Fruit fly (Drosophila melanogaster) Kc167 (cell line): ENCODE results near the gene CG9698.

Experiments used
- Myc ChIP-seq: fragments of >200 bp; optimal IDR thresholded peaks from 2 replicates; lab custom pipeline; 2017; ENCODE audit warnings: missing external identifiers
- Sin3A ChIP-seq: fragments of >200 bp; optimal IDR thresholded peaks from 2 replicates; lab custom pipeline; 2018; ENCODE audit warnings: missing external identifiers
- h ChIP-seq: fragments of >200 bp; optimal IDR thresholded peaks from 3 replicates; lab custom pipeline; 2018; ENCODE audit warnings: missing external identifiers
- insv ChIP-seq: fragments of >200 bp; optimal IDR thresholded peaks from 3 replicates; lab custom pipeline; 2018; ENCODE audit warnings: missing external identifiers
- psq ChIP-seq: fragments of >200 bp; optimal IDR thresholded peaks from 2 replicates; lab custom pipeline; 2017; ENCODE audit warnings: missing external identifiers
- ttk ChIP-seq: sonication (Bioruptor generic); optimal IDR thresholded peaks from 2 replicates; lab custom pipeline; 2017; ENCODE audit warnings: missing external identifiers

The CG9698 gene

DNA sequence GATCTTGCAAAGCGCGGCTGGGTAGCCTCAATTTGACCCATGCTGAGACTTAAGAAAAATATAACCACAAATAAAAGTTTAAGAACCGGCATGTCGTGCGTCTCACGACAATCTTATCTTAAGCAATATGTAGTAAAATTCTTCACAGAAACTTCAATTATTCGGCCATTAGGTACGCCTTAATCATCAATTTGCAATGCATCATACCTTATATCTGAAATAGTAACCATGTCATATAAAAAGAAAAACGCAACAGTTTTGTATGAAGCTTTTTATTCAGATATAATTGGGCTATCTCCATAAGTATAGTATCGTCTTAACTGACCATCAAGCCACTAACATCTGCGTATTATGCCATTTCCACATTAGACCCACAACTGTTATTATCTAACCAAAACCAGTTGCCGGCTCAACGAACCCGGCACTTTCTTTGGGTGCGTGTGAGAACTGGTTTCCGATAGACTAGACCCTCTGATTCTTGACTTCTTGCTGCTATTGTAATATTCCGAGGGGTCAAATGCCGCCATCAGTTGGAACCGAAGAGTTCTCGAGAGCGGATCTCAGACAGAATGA, at the start of gene CG9698, which contains the start of gene CG31524:
TSS of gene CG9698 (plus strand) at position 523 of the 573 bp plus-strand sequence.
TSS of gene CG31524 (minus strand) at position 101 of the 573 bp plus-strand sequence.
- TF ChIP-seq h (lab: Kevin White, UChicago) (no peak), Sin3A (lab: Kevin White, UChicago) (no peak), Myc (no peak), ttk (lab: Kevin White, UChicago) (no peak), insv (lab: Kevin White, UChicago) (no peak), psq (lab: Kevin White, UChicago) (no peak)

DNA sequence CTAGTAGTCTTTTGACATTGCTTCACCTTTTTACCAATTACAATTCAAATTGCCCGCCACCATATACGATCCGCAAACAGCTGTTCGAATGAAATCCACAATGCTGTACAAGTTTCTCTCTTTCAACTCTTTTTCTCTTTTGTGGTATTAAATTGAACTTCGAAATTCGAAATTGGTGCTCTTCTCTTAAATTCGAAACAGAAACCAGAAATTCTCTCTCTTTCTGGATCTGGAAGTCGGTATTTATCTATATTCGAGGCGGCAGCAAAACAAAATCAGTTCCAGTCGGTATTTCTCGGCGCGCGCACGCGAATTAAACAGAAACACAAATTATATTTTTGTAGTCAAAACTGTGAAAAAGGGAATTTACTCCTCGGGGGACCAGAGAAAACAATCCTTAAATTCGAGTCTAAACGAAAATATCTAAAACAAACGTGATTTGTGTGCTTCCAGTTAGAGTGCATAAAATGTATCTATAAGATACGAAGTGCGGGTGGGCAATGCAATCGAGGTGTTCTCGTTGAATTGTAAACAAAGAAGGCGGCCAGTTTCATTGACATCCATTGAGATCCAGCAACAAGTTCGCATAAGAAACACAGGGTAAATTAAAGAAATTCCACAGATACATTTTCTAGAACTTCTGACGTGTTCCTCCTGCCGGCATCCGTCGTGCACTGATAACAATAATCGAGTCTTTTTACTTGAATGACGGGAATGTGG, 48.6 kb upstream of the CG9698 start, which contains the start of gene PH4alphaEFB:
TSS of gene PH4alphaEFB (plus strand) at position 276 of the 720 bp plus-strand sequence.
- TF ChIP-seq Myc: no peak

DNA sequence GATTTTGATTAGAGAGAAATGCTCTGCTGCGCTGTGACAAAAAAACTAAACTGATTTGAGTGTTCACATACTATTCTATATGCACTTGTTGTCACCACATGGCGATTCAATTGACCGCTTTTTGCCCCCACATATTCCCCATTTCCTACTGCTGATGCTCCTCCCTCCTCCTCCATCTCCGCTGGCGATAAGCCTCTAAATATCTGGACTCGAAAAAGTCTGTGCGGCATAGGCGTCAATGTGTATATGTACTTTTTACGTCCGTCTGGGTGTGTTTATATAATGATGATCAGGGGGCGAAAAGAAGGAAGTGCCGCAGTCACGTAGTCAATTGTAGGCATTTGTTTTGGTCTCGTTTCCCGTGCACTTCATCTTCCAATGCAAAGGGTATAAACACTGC, 48.1 kb upstream of the CG9698 start:
- TF ChIP-seq Sin3A (lab: Kevin White, UChicago) (no peak), ttk (lab: Kevin White, UChicago) (no peak), insv (lab: Kevin White, UChicago) (no peak), Myc (no peak), psq (lab: Kevin White, UChicago) (no peak), h (lab: Kevin White, UChicago) (no peak)

DNA sequence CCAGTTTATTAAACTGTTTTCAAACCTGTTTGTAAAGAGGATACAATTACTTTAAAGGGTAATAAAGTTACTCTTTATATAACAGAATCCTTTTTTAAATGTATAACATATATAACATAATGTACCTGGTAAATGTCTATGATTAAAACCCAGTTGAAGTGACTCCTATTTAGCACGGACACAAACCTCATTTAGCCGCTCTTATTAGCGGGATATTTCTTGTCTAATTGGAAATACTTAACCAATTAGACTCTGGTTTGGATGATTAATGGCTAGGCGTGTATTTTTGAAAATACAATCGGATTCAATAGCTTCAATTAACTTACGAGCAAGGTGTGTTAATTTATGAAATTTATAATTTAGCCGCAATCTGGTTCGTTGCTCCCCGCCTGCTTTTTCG, 47.5 kb upstream of the CG9698 start:
- no peak for TF ChIP-seq Myc
- TF ChIP-seq insv (lab: Kevin White, UChicago): no peak
- no peak for TF ChIP-seq h (lab: Kevin White, UChicago)
- no peak for TF ChIP-seq ttk (lab: Kevin White, UChicago)
- TF ChIP-seq psq (lab: Kevin White, UChicago): no peak

DNA sequence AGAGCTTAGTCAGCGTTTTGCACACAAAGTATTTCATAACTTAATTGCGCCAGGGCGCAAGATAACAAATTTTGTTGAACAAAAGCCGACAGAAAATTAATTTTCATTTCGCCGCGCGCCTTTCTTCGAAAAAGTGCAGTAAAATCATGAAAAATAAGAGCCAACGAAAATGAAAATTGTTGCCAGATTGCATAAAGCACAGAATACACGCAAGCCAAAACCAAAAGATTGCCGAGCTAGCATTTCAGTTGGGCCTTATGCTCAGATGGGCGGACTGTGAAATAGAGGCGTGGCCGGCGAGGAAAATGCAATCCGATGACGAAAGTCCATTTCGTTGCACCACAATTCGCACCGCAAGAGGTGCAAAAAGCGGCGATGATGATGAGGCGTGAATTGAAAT, 43.9 kb upstream of the CG9698 start:
- no peak for TF ChIP-seq Myc
- no peak for TF ChIP-seq Sin3A (lab: Kevin White, UChicago)
- no peak for TF ChIP-seq h (lab: Kevin White, UChicago)
- no peak for TF ChIP-seq psq (lab: Kevin White, UChicago)
- no peak for TF ChIP-seq ttk (lab: Kevin White, UChicago)
- no peak for TF ChIP-seq insv (lab: Kevin White, UChicago)

DNA sequence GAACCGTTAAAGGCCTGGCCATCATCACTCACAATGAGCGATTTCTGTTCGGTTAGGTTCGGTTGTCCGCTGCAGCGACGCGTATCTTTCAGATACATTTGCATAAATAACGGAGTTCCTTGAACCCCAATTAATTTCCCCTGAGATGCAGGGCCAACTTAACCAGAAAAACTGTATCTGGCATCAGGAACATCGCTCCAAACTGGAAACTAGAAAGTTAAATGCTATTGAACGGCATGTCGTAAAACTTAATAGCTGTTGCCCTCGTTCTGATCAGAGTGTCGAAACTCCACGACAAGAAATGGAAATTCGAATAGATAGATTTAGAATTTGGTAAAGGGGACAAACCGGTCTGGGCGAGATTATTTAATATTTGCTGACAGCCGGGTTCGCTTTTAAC, 42.2 kb upstream of the CG9698 start:
- TF ChIP-seq Myc: no peak
- TF ChIP-seq h (lab: Kevin White, UChicago): no peak
- no peak for TF ChIP-seq psq (lab: Kevin White, UChicago)
- TF ChIP-seq Sin3A (lab: Kevin White, UChicago): no peak
- TF ChIP-seq insv (lab: Kevin White, UChicago): no peak
- TF ChIP-seq ttk (lab: Kevin White, UChicago): no peak

DNA sequence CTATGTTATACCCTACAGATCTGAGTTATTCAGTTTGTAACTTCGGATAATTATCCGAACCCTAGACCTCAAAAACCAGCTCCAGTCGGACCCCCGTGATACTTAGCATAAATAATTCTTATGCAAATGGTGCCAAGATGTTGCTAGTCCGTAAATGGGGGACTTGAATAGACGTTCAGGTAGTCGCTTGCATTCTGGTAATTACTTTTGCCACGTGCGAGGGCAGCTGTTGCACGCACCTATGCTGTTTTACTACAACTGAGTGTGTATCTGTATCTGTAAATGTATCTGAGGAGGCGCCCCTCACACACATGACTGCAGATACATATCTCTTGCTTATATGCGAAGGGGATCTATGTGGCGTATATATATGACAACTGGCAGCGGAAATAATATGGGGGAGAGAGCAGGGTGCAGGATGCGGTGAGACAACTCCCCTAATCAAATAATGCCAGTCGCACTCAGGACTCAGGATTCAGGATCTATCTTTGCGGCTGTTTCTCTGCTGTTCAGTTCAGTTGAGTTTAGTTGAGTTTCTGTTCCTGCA, 39.8 kb upstream of the CG9698 start:
- no peak for TF ChIP-seq psq (lab: Kevin White, UChicago)
- TF ChIP-seq Sin3A (lab: Kevin White, UChicago): no peak
- TF ChIP-seq insv (lab: Kevin White, UChicago): no peak
- no peak for TF ChIP-seq Myc
- TF ChIP-seq ttk (lab: Kevin White, UChicago): no peak
- no peak for TF ChIP-seq h (lab: Kevin White, UChicago)

DNA sequence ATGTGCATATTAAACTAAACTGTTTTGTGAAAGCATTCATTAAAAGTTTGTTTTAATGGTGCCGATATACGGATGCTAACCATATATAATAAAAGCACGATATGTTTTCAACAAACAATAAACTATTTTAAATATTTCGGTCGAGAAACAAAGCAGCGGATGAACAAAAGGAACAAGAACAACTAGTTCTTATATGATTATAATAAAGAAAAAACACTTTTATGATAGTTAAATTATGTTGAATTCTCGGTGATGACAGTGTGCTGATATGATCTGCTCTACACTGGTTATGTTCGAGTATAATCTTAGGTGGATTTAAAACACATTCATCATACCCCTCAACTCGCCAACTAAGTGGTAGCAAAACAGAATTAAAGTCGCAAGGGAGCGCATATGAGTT, 38.7 kb upstream of the CG9698 start:
- TF ChIP-seq insv (lab: Kevin White, UChicago) (no peak), psq (lab: Kevin White, UChicago) (no peak), Myc (no peak), h (lab: Kevin White, UChicago) (no peak), Sin3A (lab: Kevin White, UChicago) (no peak), ttk (lab: Kevin White, UChicago) (no peak)

DNA sequence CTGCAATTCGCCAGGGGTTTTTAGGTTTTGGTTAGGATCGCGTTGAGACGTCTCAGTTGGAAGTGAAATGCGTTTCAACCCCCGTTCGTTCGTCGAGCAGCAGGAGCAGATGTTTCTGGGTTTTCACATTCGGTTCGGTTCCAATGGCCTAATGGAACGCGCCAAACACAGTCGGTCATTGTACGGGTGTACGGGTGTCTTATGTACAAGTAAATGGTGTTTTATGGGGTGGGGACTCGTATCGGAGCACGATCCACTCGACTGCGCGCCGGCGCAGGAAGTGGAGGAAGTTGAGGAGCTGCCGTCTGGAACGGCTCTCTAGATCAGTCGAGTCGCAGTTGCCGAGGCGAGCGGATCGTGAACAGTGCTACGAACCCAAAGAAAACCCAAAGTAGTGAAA, 38.2 kb upstream of the CG9698 start, which contains the start of gene spdo:
TSS of gene spdo (plus strand) at position 318 of the 400 bp plus-strand sequence.
- TF ChIP-seq Myc (no peak), insv (lab: Kevin White, UChicago) (no peak), Sin3A (lab: Kevin White, UChicago) (no peak)

DNA sequence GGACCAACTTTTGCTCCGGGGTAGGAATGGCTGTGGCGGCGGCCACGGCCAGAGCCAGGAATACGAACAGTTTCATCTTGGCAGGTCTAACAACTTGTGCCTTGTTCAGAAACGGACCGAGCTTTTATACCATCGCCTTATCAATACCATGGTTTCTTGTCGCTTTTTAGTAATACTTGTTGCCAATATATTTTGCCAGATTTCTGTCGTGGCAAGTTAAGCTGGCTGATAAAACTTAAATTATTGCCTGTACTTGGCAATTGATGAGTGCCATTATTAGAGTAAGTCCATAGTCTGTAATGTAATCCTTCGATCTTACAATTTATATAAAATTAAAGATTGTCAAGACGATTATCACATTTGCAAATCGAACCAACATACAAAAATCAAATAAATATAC, 26.7 kb upstream of the CG9698 start, which contains the start of gene Jon99Fii:
TSS of gene Jon99Fii (minus strand) at position 101 of the 400 bp plus-strand sequence.
- TF ChIP-seq psq (lab: Kevin White, UChicago): no peak

DNA sequence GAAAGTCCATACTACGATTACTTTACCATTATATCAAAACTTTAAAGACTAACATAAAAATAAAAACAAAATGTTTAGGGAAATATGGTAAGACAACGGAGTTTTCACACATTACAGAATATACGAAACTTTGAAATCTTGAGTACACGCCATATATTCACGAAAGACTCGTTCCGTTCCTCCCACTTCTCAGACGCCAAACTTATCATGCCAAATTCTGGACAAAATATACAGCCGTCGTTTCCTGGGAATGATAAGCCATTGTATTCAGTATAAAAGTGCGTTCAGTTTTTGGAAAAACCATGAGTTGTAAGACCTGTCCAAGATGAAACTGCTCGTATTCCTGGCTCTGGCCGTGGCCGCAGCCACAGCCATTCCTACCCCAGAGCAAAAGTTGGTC, 25.9 kb upstream of the CG9698 start, which contains the start of gene Jon99Fi:
TSS of gene Jon99Fi (plus strand) at position 301 of the 400 bp plus-strand sequence.
- TF ChIP-seq Myc (no peak), insv (lab: Kevin White, UChicago) (no peak), psq (lab: Kevin White, UChicago) (no peak), ttk (lab: Kevin White, UChicago) (no peak), Sin3A (lab: Kevin White, UChicago) (no peak), h (lab: Kevin White, UChicago) (no peak)

DNA sequence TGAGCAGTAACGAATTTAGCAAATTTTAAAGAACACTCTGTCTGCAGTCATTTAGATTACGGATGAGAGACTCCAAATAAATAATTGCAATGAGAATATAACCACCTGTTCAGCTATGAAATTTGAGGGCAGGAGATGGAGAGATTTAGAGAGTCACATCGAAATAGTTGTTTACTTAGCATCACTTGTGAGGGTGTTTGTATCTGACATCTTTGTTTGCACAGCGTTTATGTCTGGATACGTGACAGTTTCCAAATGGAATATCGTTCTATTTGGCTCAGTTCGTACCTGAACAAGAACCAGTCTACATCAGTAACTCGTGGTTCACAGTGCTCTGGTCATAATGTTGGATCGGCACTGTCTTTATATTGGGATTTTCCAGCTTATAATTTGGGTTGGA, 24.8 kb upstream of the CG9698 start, which contains the start of gene PH4alphaSG2:
TSS of gene PH4alphaSG2 (plus strand) at position 278 of the 400 bp plus-strand sequence.
- TF ChIP-seq h (lab: Kevin White, UChicago): no peak
- TF ChIP-seq Sin3A (lab: Kevin White, UChicago): no peak
- no peak for TF ChIP-seq Myc
- no peak for TF ChIP-seq insv (lab: Kevin White, UChicago)
- no peak for TF ChIP-seq ttk (lab: Kevin White, UChicago)
- no peak for TF ChIP-seq psq (lab: Kevin White, UChicago)
